Fruit fly (Drosophila melanogaster) whole organism, embryonic: ENCODE measurements around the gene haf.

ENCODE experiments used
- Adf1 ChIP-seq: fragments of 200-800 bp; sonication (Bioruptor generic); IDR thresholded peaks from 2 replicates; pipeline ENCODE4 v1.3.6; 2022; ENCODE audit warnings: missing biosample characterization, missing genetic modification characterization
- Aef1 ChIP-seq: fragments of 200-800 bp; sonication (Bioruptor generic); IDR thresholded peaks from 3 replicates; pipeline ENCODE4 v1.3.6; 2022; ENCODE audit warnings: missing biosample characterization, missing genetic modification characterization
- Atf-2 ChIP-seq: fragments of 200-800 bp; sonication (Bioruptor generic); optimal IDR thresholded peaks from 2 replicates; lab custom pipeline; 2016; ENCODE audit warnings: missing biosample characterization, missing genetic modification characterization
- Atf3 ChIP-seq: fragments of 200-800 bp; sonication (Bioruptor generic); optimal IDR thresholded peaks from 3 replicates; lab custom pipeline; 2016; ENCODE audit warnings: missing biosample characterization, missing genetic modification characterization
- Bteb2 ChIP-seq: fragments of 200-800 bp; sonication (Bioruptor generic); optimal IDR thresholded peaks from 2 replicates; lab custom pipeline; 2016; ENCODE audit warnings: missing biosample characterization, missing genetic modification characterization
- CG10267 ChIP-seq: fragments of 200-800 bp; sonication (Bioruptor generic); optimal IDR thresholded peaks from 2 replicates; lab custom pipeline; 2018; ENCODE audit warnings: missing biosample characterization, mild to moderate bottlenecking, missing genetic modification characterization, moderate library complexity
- CG10565 ChIP-seq: fragments of 200-800 bp; sonication (Bioruptor generic); optimal IDR thresholded peaks from 3 replicates; lab custom pipeline; 2016; ENCODE audit warnings: missing biosample characterization, mild to moderate bottlenecking, missing genetic modification characterization
- CG11560 ChIP-seq: fragments of 200-800 bp; sonication (Bioruptor generic); IDR thresholded peaks from 3 replicates; pipeline ENCODE4 v1.3.6; 2022; ENCODE audit warnings: missing biosample characterization, missing genetic modification characterization
- CG12071 ChIP-seq: fragments of 200-800 bp; sonication (Bioruptor generic); optimal IDR thresholded peaks from 3 replicates; lab custom pipeline; 2018; ENCODE audit warnings: missing biosample characterization, mild to moderate bottlenecking, missing genetic modification characterization
- CG12942 ChIP-seq: fragments of 200-800 bp; sonication (Bioruptor generic); optimal IDR thresholded peaks from 3 replicates; lab custom pipeline; 2016; ENCODE audit warnings: missing biosample characterization, missing genetic modification characterization
- CG17186 ChIP-seq: fragments of 200-800 bp; sonication (Bioruptor generic); optimal IDR thresholded peaks from 3 replicates; lab custom pipeline; 2017; ENCODE audit warnings: missing biosample characterization, missing genetic modification reagents, missing genetic modification characterization
- CG17385 ChIP-seq: fragments of 200-800 bp; sonication (Bioruptor generic); optimal IDR thresholded peaks from 3 replicates; lab custom pipeline; 2018; ENCODE audit warnings: missing biosample characterization, mild to moderate bottlenecking, missing genetic modification characterization
- CG18011 ChIP-seq: fragments of 200-800 bp; sonication (Bioruptor generic); optimal IDR thresholded peaks from 2 replicates; lab custom pipeline; 2017; ENCODE audit warnings: missing biosample characterization, missing genetic modification characterization, mild to moderate bottlenecking, moderate library complexity, missing genotype
- CG18262 ChIP-seq: fragments of 200-800 bp; optimal IDR thresholded peaks from 3 replicates; lab custom pipeline; 2019; ENCODE audit warnings: missing biosample characterization, mild to moderate bottlenecking, missing genetic modification characterization, moderate library complexity
- CG2129 ChIP-seq: fragments of 200-800 bp; sonication (Bioruptor generic); IDR thresholded peaks from 2 replicates; pipeline ENCODE4 v1.3.6; 2022; ENCODE audit warnings: missing biosample characterization, missing genetic modification characterization; ENCODE audit not compliant: partially characterized antibody
- CG3995 ChIP-seq: fragments of 200-800 bp; sonication (Bioruptor generic); optimal IDR thresholded peaks from 3 replicates; lab custom pipeline; 2016; ENCODE audit warnings: missing biosample characterization, missing genetic modification characterization
- CG42726 ChIP-seq: fragments of 200-800 bp; sonication (Bioruptor generic); IDR thresholded peaks from 2 replicates; pipeline ENCODE4 v1.3.6; 2022; ENCODE audit warnings: missing biosample characterization, missing genetic modification characterization; ENCODE audit not compliant: partially characterized antibody
- CG4404 ChIP-seq: fragments of 200-800 bp; sonication (Bioruptor generic); IDR thresholded peaks from 2 replicates; pipeline ENCODE4 v1.3.6; 2022; ENCODE audit warnings: missing biosample characterization, missing genetic modification characterization
- CG4730 ChIP-seq: fragments of 200-800 bp; sonication (Bioruptor generic); IDR thresholded peaks from 2 replicates; pipeline ENCODE4 v1.3.6; 2022; ENCODE audit warnings: missing biosample characterization, missing genetic modification characterization
- CG6689 ChIP-seq: fragments of 200-800 bp; sonication (Bioruptor generic); IDR thresholded peaks from 2 replicates; pipeline ENCODE4 v1.3.6; 2022; ENCODE audit warnings: missing biosample characterization, missing genetic modification characterization
- CG6791 ChIP-seq: fragments of 200-800 bp; sonication (Bioruptor generic); IDR thresholded peaks from 3 replicates; pipeline ENCODE4 v1.3.6; 2022; ENCODE audit warnings: missing biosample characterization, missing genetic modification characterization; ENCODE audit not compliant: partially characterized antibody
- CG7556 ChIP-seq: fragments of 200-800 bp; sonication (Bioruptor generic); optimal IDR thresholded peaks from 2 replicates; lab custom pipeline; 2017; ENCODE audit warnings: missing biosample characterization, mild to moderate bottlenecking, missing genetic modification characterization
- CG9437 ChIP-seq: fragments of 200-800 bp; sonication (Bioruptor generic); optimal IDR thresholded peaks from 2 replicates; lab custom pipeline; 2018; ENCODE audit warnings: missing biosample characterization, mild to moderate bottlenecking, missing genetic modification characterization
- CG9817 ChIP-seq: fragments of 200-800 bp; sonication (Bioruptor generic); optimal IDR thresholded peaks from 2 replicates; lab custom pipeline; 2018; ENCODE audit warnings: missing biosample characterization, mild to moderate bottlenecking, missing genetic modification characterization, moderate library complexity
- CG9876 ChIP-seq: fragments of 200-800 bp; sonication (Bioruptor generic); optimal IDR thresholded peaks from 2 replicates; lab custom pipeline; 2016; ENCODE audit warnings: missing biosample characterization, missing genetic modification characterization
- CrebB ChIP-seq: fragments of 200-800 bp; sonication (Bioruptor generic); optimal IDR thresholded peaks from 3 replicates; lab custom pipeline; 2018; ENCODE audit warnings: missing biosample characterization, mild to moderate bottlenecking, missing genetic modification characterization
- D ChIP-seq, 2 experiments: fragments of 200-800 bp in 1 of 2; fragments of >200 bp in 1 of 2; sonication (Bioruptor generic) in 1 of 2; optimal IDR thresholded peaks; 2 replicates in 1 of 2; 3 replicates in 1 of 2; lab custom pipeline; 2017; ENCODE audit warnings: mild to moderate bottlenecking in 1 of 2, missing biosample characterization in 1 of 2, missing genetic modification characterization in 1 of 2, missing genetic modification reagents in 1 of 2
- Dp ChIP-seq: fragments of 200-800 bp; sonication (Bioruptor generic); optimal IDR thresholded peaks from 2 replicates; lab custom pipeline; 2018; ENCODE audit warnings: missing biosample characterization, mild to moderate bottlenecking, missing genetic modification characterization, moderate library complexity
- Fer1 ChIP-seq: fragments of 200-800 bp; sonication (Bioruptor generic); optimal IDR thresholded peaks from 2 replicates; lab custom pipeline; 2017; ENCODE audit warnings: missing biosample characterization, mild to moderate bottlenecking, missing genetic modification characterization
- Hand ChIP-seq: fragments of 200-800 bp; sonication (Bioruptor generic); optimal IDR thresholded peaks from 2 replicates; lab custom pipeline; 2017; ENCODE audit warnings: mild to moderate bottlenecking, missing biosample characterization, missing genetic modification reagents, missing genetic modification characterization
- NC2β ChIP-seq: fragments of 200-800 bp; sonication (Bioruptor generic); optimal IDR thresholded peaks from 2 replicates; lab custom pipeline; 2016; ENCODE audit warnings: missing biosample characterization, missing genetic modification characterization
- Ravus ChIP-seq: fragments of 200-800 bp; sonication (Bioruptor generic); IDR thresholded peaks from 2 replicates; pipeline ENCODE4 v1.3.6; 2022; ENCODE audit warnings: missing biosample characterization, missing genetic modification characterization
- Spps ChIP-seq: fragments of 200-800 bp; sonication (Bioruptor generic); optimal IDR thresholded peaks from 2 replicates; lab custom pipeline; 2018; ENCODE audit warnings: missing biosample characterization, mild to moderate bottlenecking, missing genetic modification characterization
- Ssrp ChIP-seq: fragments of 200-800 bp; sonication (Bioruptor generic); optimal IDR thresholded peaks from 2 replicates; lab custom pipeline; 2018; ENCODE audit warnings: missing biosample characterization, mild to moderate bottlenecking, missing genetic modification characterization, moderate library complexity
- Xrp1 ChIP-seq: fragments of 200-800 bp; sonication (Bioruptor generic); IDR thresholded peaks from 2 replicates; pipeline ENCODE4 v1.3.6; 2022; ENCODE audit warnings: missing biosample characterization, missing genetic modification characterization
- abd-A ChIP-seq: fragments of 200-800 bp; sonication (Bioruptor generic); optimal IDR thresholded peaks from 3 replicates; lab custom pipeline; 2019; ENCODE audit warnings: missing biosample characterization, mild to moderate bottlenecking, missing genetic modification characterization, moderate library complexity
- btn ChIP-seq: fragments of 200-800 bp; sonication (Bioruptor generic); optimal IDR thresholded peaks from 2 replicates; lab custom pipeline; 2016; ENCODE audit warnings: missing biosample characterization, missing genetic modification characterization
- crp ChIP-seq, 2 experiments: fragments of 200-800 bp; sonication (Bioruptor generic); optimal IDR thresholded peaks; 2 replicates in 1 of 2; 3 replicates in 1 of 2; lab custom pipeline; 2017; ENCODE audit warnings: missing biosample characterization in 2 of 2, missing genetic modification characterization in 2 of 2, mild to moderate bottlenecking in 1 of 2, moderate library complexity in 1 of 2
- gt ChIP-seq: fragments of 200-800 bp; sonication (Bioruptor generic); IDR thresholded peaks from 2 replicates; pipeline ENCODE4 v1.3.6; 2022; ENCODE audit warnings: missing biosample characterization, missing genetic modification characterization
- hkb ChIP-seq, 2 experiments: fragments of 200-800 bp in 1 of 2; fragments of >200 bp in 1 of 2; sonication (Bioruptor generic) in 1 of 2; IDR thresholded peaks in 1 of 2; optimal IDR thresholded peaks in 1 of 2; 2 replicates each; pipeline versions ENCODE4 v1.3.6 to Lab custom; 2017 to 2022; ENCODE audit warnings: missing biosample characterization in 1 of 2, missing genetic modification characterization in 1 of 2
- kay ChIP-seq: fragments of 200-800 bp; sonication (Bioruptor generic); optimal IDR thresholded peaks from 2 replicates; lab custom pipeline; 2016; ENCODE audit warnings: missing biosample characterization, missing genetic modification characterization
- luna ChIP-seq: fragments of 200-800 bp; sonication (Bioruptor generic); optimal IDR thresholded peaks from 2 replicates; lab custom pipeline; 2016; ENCODE audit warnings: missing biosample characterization, missing genetic modification characterization
- mam ChIP-seq: fragments of 200-800 bp; sonication (Bioruptor generic); optimal IDR thresholded peaks from 3 replicates; lab custom pipeline; 2016; ENCODE audit warnings: missing biosample characterization, missing genetic modification characterization
- oc ChIP-seq: fragments of 200-800 bp; sonication (Bioruptor generic); optimal IDR thresholded peaks from 2 replicates; lab custom pipeline; 2018; ENCODE audit warnings: missing biosample characterization, mild to moderate bottlenecking, missing genetic modification characterization, moderate library complexity
- prd ChIP-seq, 3 experiments: fragments of >200 bp in 2 of 3; fragments of 200-800 bp in 1 of 3; sonication (Bioruptor generic) in 1 of 3; optimal IDR thresholded peaks in 2 of 3; IDR thresholded peaks in 1 of 3; 2 replicates in 2 of 3; 3 replicates in 1 of 3; pipeline versions ENCODE4 v1.3.6 to Lab custom; 2017 to 2022; ENCODE audit warnings: missing biosample characterization in 1 of 3, missing genetic modification characterization in 1 of 3
- scrt ChIP-seq: fragments of 200-800 bp; sonication (Bioruptor generic); optimal IDR thresholded peaks from 2 replicates; lab custom pipeline; 2018; ENCODE audit warnings: missing biosample characterization, mild to moderate bottlenecking, missing genetic modification characterization, moderate library complexity
- sens ChIP-seq: fragments of 200-800 bp; sonication (Bioruptor generic); peaks from one replicate; lab custom pipeline; 2016; ENCODE audit warnings: missing biosample characterization, missing genetic modification characterization
- vfl ChIP-seq: fragments of 200-800 bp; sonication (Bioruptor generic); optimal IDR thresholded peaks from 2 replicates; lab custom pipeline; 2016; ENCODE audit warnings: missing biosample characterization, missing genetic modification characterization
- wdn ChIP-seq: fragments of 200-800 bp; sonication (Bioruptor generic); IDR thresholded peaks from 2 replicates; pipeline ENCODE4 v1.3.6; 2022; ENCODE audit warnings: missing biosample characterization, missing genetic modification characterization

haf gene

dm6 chr2L:1590167-1590566 is 35.2 kb downstream of the haf start (continued):
- TF ChIP-seq luna (GFP tag; lab: Kevin White, UChicago) (no peak), CG9817 (tag; lab: Kevin White, UChicago) (peak; percentile 81), CG18262 (tag; lab: Kevin White, UChicago) (peak; percentile 70), CG18011 (GFP tag; lab: Kevin White, UChicago) (peak; percentile 22), hkb (optimal IDR thresholded peaks at IDR 0.05; lab: Kevin White, UChicago) (no peak), hkb (GFP tag; IDR thresholded peaks at IDR 0.05; lab: Robert Waterston, UW) (peak; percentile 81), Dp (GFP tag; lab: Kevin White, UChicago) (no peak), Hand (GFP tag; lab: Kevin White, UChicago) (peak; percentile 73), Ravus (GFP tag; lab: Robert Waterston, UW) (peak; percentile 57), CG3995 (GFP tag; lab: Kevin White, UChicago) (no peak), sens (GFP tag; lab: Kevin White, UChicago) (peak; percentile 96), Xrp1 (GFP tag; lab: Robert Waterston, UW) (peak; percentile 70), abd-A (tag; lab: Kevin White, UChicago) (no peak), kay (GFP tag; lab: Kevin White, UChicago) (peak; percentile 45), prd (optimal IDR thresholded peaks at IDR 0.05; lab: Kevin White, UChicago) (no peak), prd (GFP tag; IDR thresholded peaks at IDR 0.05; lab: Robert Waterston, UW) (peak; percentile 84), CG4730 (peak; percentile 63), Ssrp (tag; lab: Kevin White, UChicago) (peak; percentile 68), CG12071 (peak; percentile 72), CG2129 (no peak), btn (peak; percentile 61), CG11560 (tag; lab: Robert Waterston, UW) (peak; percentile 73; the same call in 2 of the 3 replicates), Spps (tag; lab: Kevin White, UChicago) (peak; percentile 26), Fer1 (GFP tag; lab: Kevin White, UChicago) (peak; percentile 88), CG12942 (GFP tag; lab: Kevin White, UChicago) (peak; percentile 37), Adf1 (GFP tag; lab: Robert Waterston, UW) (peak; percentile 23; the same call in 1 of the 2 replicates), Atf3 (peak; percentile 71), mam (GFP tag; lab: Kevin White, UChicago) (peak; percentile 86), CG9437 (GFP tag; lab: Kevin White, UChicago) (peak; percentile 52), crp (GFP tag; optimal IDR thresholded peaks at IDR 0.05; lab: Kevin White, UChicago) (peak in 1 of 2 experiments; percentile 11), CG17186 (no peak), CG4404 (GFP tag; lab: Robert Waterston, UW) (no peak), CG10565 (GFP tag; lab: Kevin White, UChicago) (no peak), CG7556 (GFP tag; lab: Kevin White, UChicago) (peak; percentile 80), CG42726 (GFP tag; lab: Robert Waterston, UW) (no peak), CG6791 (no peak), vfl (GFP tag; lab: Kevin White, UChicago) (peak; percentile 45), NC2β (peak; percentile 48), Bteb2 (GFP tag; lab: Kevin White, UChicago) (peak; percentile 57), CG6689 (GFP tag; lab: Robert Waterston, UW) (peak; percentile 66), Aef1 (GFP tag; lab: Robert Waterston, UW) (peak; percentile 77), D (optimal IDR thresholded peaks at IDR 0.05; lab: Kevin White, UChicago) (no peak), D (GFP tag; optimal IDR thresholded peaks at IDR 0.05; lab: Kevin White, UChicago) (peak; percentile 61), CrebB (tag; lab: Kevin White, UChicago) (peak; percentile 60), CG17385 (GFP tag; lab: Kevin White, UChicago) (peak; percentile 64), scrt (GFP tag; lab: Kevin White, UChicago) (peak; percentile 73), wdn (GFP tag; lab: Robert Waterston, UW) (peak; percentile 75), gt (GFP tag; lab: Robert Waterston, UW) (no peak), CG10267 (tag; lab: Kevin White, UChicago) (peak; percentile 58), CG9876 (GFP tag; lab: Kevin White, UChicago) (peak; percentile 63), Atf-2 (GFP tag; lab: Kevin White, UChicago) (peak; percentile 63), oc (tag; lab: Kevin White, UChicago) (peak; percentile 74)
